Worm (Caenorhabditis elegans) whole organism, midembryonic: Measurements from ENCODE around the gene alg-1.
A peak's percentile ranks its signal among the peaks of the same experiment; 100 is the strongest.

Experiments used
- T22C8.4 ChIP-seq: fragments of 200-800 bp; sonication (Bioruptor generic); IDR thresholded peaks from 2 replicates; pipeline ENCODE4 v1.3.6; 2022; ENCODE audit warnings: missing genetic modification characterization, missing compliant biosample characterization
- cog-1 ChIP-seq: sonication (generic microtip); optimal IDR thresholded peaks from 2 replicates; lab custom pipeline; 2016; ENCODE audit warnings: missing genetic modification characterization, missing compliant biosample characterization
- flt-1 ChIP-seq: fragments of 200-800 bp; sonication (Bioruptor generic); IDR thresholded peaks from 2 replicates; pipeline ENCODE4 v1.3.6; 2022; ENCODE audit warnings: missing genetic modification characterization, missing compliant biosample characterization
- klf-2 ChIP-seq: fragments of 200-800 bp; sonication (Bioruptor generic); conservative IDR thresholded peaks from 2 replicates; pipeline ENCODE4 v1.3.6; 2022; ENCODE audit warnings: missing genetic modification reagents, missing genetic modification characterization, missing compliant biosample characterization
- med-1 ChIP-seq: sonication (generic microtip); optimal IDR thresholded peaks from 2 replicates; lab custom pipeline; 2017; ENCODE audit warnings: missing genetic modification characterization, mild to moderate bottlenecking, missing compliant biosample characterization, antibody characterized with exemption, missing genetic modification reagents; ENCODE audit not compliant: insufficient read depth
- ref-1 ChIP-seq: fragments of 200-800 bp; sonication (Bioruptor generic); conservative IDR thresholded peaks from 2 replicates; pipeline ENCODE4 v1.3.6; 2022; ENCODE audit warnings: missing genetic modification reagents, missing genetic modification characterization, missing compliant biosample characterization
- tab-1 ChIP-seq: fragments of 200-800 bp; sonication (Bioruptor generic); IDR thresholded peaks from 2 replicates; pipeline ENCODE4 v1.3.6; 2022; ENCODE audit warnings: missing genetic modification characterization, missing compliant biosample characterization
- ztf-23 ChIP-seq: fragments of 200-800 bp; sonication (Bioruptor generic); IDR thresholded peaks from 2 replicates; pipeline ENCODE4 v1.3.6; 2022; ENCODE audit warnings: missing genetic modification reagents, missing genetic modification characterization, missing compliant biosample characterization
- ztf-29 ChIP-seq: fragments of 200-800 bp; sonication (Bioruptor generic); IDR thresholded peaks from 2 replicates; pipeline ENCODE4 v1.3.6; 2022; ENCODE audit warnings: missing genetic modification reagents, missing genetic modification characterization, missing compliant biosample characterization

alg-1 gene

ce11 chrX:13958451-13958850 is 9.5 kb downstream of the alg-1 start:
- TF ChIP-seq cog-1 (tag; lab: Kevin White, UChicago) (no peak), klf-2 (GFP tag; lab: Robert Waterston, UW) (no peak), ztf-29 (GFP tag; lab: Robert Waterston, UW) (no peak), flt-1 (GFP tag; lab: Robert Waterston, UW) (no peak), med-1 (GFP tag; lab: Kevin White, UChicago) (no peak), T22C8.4 (GFP tag; lab: Robert Waterston, UW) (no peak), ref-1 (GFP tag; lab: Robert Waterston, UW) (no peak), tab-1 (no peak), ztf-23 (no peak)

- TF ChIP-seq ztf-29 (GFP tag; lab: Robert Waterston, UW) (no peak), cog-1 (tag; lab: Kevin White, UChicago) (no peak), flt-1 (GFP tag; lab: Robert Waterston, UW) (no peak), ref-1 (GFP tag; lab: Robert Waterston, UW) (no peak), med-1 (GFP tag; lab: Kevin White, UChicago) (no peak), T22C8.4 (GFP tag; lab: Robert Waterston, UW) (no peak), tab-1 (no peak), ztf-23 (no peak), klf-2 (GFP tag; lab: Robert Waterston, UW) (no peak)
Observed at ce11 chrX:13959383-13959782, 10.5 kb downstream of the alg-1 start.

ce11 chrX:13959849-13960248 is 10.9 kb downstream of the alg-1 start, which contains the start of gene syx-2:
Gene syx-2, plus strand, starts transcription at chrX:13960149.
- TF ChIP-seq flt-1 (GFP tag; lab: Robert Waterston, UW) (no peak), tab-1 (no peak), ztf-23 (no peak), T22C8.4 (GFP tag; lab: Robert Waterston, UW) (no peak), ref-1 (GFP tag; lab: Robert Waterston, UW) (no peak), klf-2 (GFP tag; lab: Robert Waterston, UW) (no peak)

- TF ChIP-seq ztf-29 (GFP tag; lab: Robert Waterston, UW) (no peak), med-1 (GFP tag; lab: Kevin White, UChicago) (no peak), ref-1 (GFP tag; lab: Robert Waterston, UW) (no peak), ztf-23 (no peak), tab-1 (no peak), klf-2 (GFP tag; lab: Robert Waterston, UW) (no peak), flt-1 (GFP tag; lab: Robert Waterston, UW) (no peak), cog-1 (tag; lab: Kevin White, UChicago) (no peak), T22C8.4 (GFP tag; lab: Robert Waterston, UW) (no peak)
Observed at ce11 chrX:13963203-13963602, 14.3 kb downstream of the alg-1 start, which contains the start of gene F48F7.3. Gene F48F7.3, plus strand, starts transcription at chrX:13963503.

ce11 chrX:13968292-13968691 is 19.4 kb downstream of the alg-1 start, which contains the start of gene pqn-39:
Gene pqn-39, minus strand, starts transcription at chrX:13968676.
- TF ChIP-seq klf-2 (GFP tag; lab: Robert Waterston, UW) = no peak
- TF ChIP-seq flt-1 (GFP tag; lab: Robert Waterston, UW) = no peak
- TF ChIP-seq med-1 (GFP tag; lab: Kevin White, UChicago) = no peak
- no peak for TF ChIP-seq ref-1 (GFP tag; lab: Robert Waterston, UW)
- TF ChIP-seq cog-1 (tag; lab: Kevin White, UChicago) = no peak
- TF ChIP-seq ztf-29 (GFP tag; lab: Robert Waterston, UW) = no peak
- TF ChIP-seq ztf-23 = no peak
- TF ChIP-seq tab-1 = no peak
- no peak for TF ChIP-seq T22C8.4 (GFP tag; lab: Robert Waterston, UW)

- TF ChIP-seq cog-1 (tag; lab: Kevin White, UChicago) (peak; percentile 62), ztf-23 (0 out of 2 replicates have a peak, but pooled peaks have one; percentile 19), ref-1 (GFP tag; lab: Robert Waterston, UW) (no peak), klf-2 (GFP tag; lab: Robert Waterston, UW) (no peak; the same call in 1 of the 2 replicates), tab-1 (0 out of 2 replicates have a peak, but pooled peaks have one; percentile 15), T22C8.4 (GFP tag; lab: Robert Waterston, UW) (0 out of 2 replicates have a peak, but pooled peaks have one; percentile 22), flt-1 (GFP tag; lab: Robert Waterston, UW) (no peak), med-1 (GFP tag; lab: Kevin White, UChicago) (no peak), ztf-29 (GFP tag; lab: Robert Waterston, UW) (no peak)
Observed at ce11 chrX:13969257-13969968, 20.5 kb downstream of the alg-1 start.

- TF ChIP-seq ztf-23 (0 out of 2 replicates have a peak, but pooled peaks have one; percentile 26), flt-1 (GFP tag; lab: Robert Waterston, UW) (0 out of 2 replicates have a peak, but pooled peaks have one; percentile 20)
Observed at ce11 chrX:13973086-13973485, 24.2 kb downstream of the alg-1 start.

ce11 chrX:13973769-13974168 is 24.9 kb downstream of the alg-1 start:
- TF ChIP-seq cog-1 (tag; lab: Kevin White, UChicago) (no peak), T22C8.4 (GFP tag; lab: Robert Waterston, UW) (no peak), med-1 (GFP tag; lab: Kevin White, UChicago) (no peak), tab-1 (no peak), ztf-29 (GFP tag; lab: Robert Waterston, UW) (no peak)

ce11 chrX:13974448-13975071 is 25.6 kb downstream of the alg-1 start:
- TF ChIP-seq tab-1 (no peak), ref-1 (GFP tag; lab: Robert Waterston, UW) (no peak), flt-1 (GFP tag; lab: Robert Waterston, UW) (no peak), med-1 (GFP tag; lab: Kevin White, UChicago) (no peak), ztf-29 (GFP tag; lab: Robert Waterston, UW) (no peak), ztf-23 (no peak), klf-2 (GFP tag; lab: Robert Waterston, UW) (no peak), cog-1 (tag; lab: Kevin White, UChicago) (no peak), T22C8.4 (GFP tag; lab: Robert Waterston, UW) (no peak)
